Fruit fly (Drosophila melanogaster) whole organism, embryonic: ENCODE data around the gene sinu.

Experiments used
- Blimp-1 ChIP-seq: fragments of 200-800 bp; sonication (Bioruptor generic); optimal IDR thresholded peaks from 3 replicates; lab custom pipeline; 2018; ENCODE audit warnings: missing biosample characterization, missing genetic modification characterization, mild to moderate bottlenecking, moderate library complexity, missing genetic modification reagents
- CG10654 ChIP-seq: fragments of 200-800 bp; sonication (Bioruptor generic); optimal IDR thresholded peaks from 2 replicates; lab custom pipeline; 2016; ENCODE audit warnings: missing biosample characterization, missing genetic modification characterization
- CG11504 ChIP-seq: fragments of 200-800 bp; sonication (Bioruptor generic); optimal IDR thresholded peaks from 3 replicates; lab custom pipeline; 2019; ENCODE audit warnings: missing biosample characterization, mild to moderate bottlenecking, missing genetic modification characterization, moderate library complexity
- CG11723 ChIP-seq: fragments of 200-800 bp; sonication (Bioruptor generic); optimal IDR thresholded peaks from 2 replicates; lab custom pipeline; 2017; ENCODE audit warnings: missing biosample characterization, mild to moderate bottlenecking, missing genetic modification characterization
- CG12236 ChIP-seq: fragments of 200-800 bp; sonication (Bioruptor generic); optimal IDR thresholded peaks from 2 replicates; lab custom pipeline; 2016; ENCODE audit warnings: missing biosample characterization, missing genetic modification characterization
- CG12391 ChIP-seq: fragments of 200-800 bp; sonication (Bioruptor generic); optimal IDR thresholded peaks from 3 replicates; lab custom pipeline; 2018; ENCODE audit warnings: missing biosample characterization, mild to moderate bottlenecking, missing genetic modification characterization, moderate library complexity
- CG12744 ChIP-seq: fragments of 200-800 bp; sonication (Bioruptor generic); optimal IDR thresholded peaks from 2 replicates; lab custom pipeline; 2016; ENCODE audit warnings: missing biosample characterization, missing genetic modification characterization
- CG13296 ChIP-seq: fragments of 200-800 bp; sonication (Bioruptor generic); optimal IDR thresholded peaks from 3 replicates; lab custom pipeline; 2018; ENCODE audit warnings: missing biosample characterization, mild to moderate bottlenecking, missing genetic modification characterization
- CG1603 ChIP-seq: fragments of 200-800 bp; sonication (Bioruptor generic); optimal IDR thresholded peaks from 2 replicates; lab custom pipeline; 2019; ENCODE audit warnings: missing biosample characterization, mild to moderate bottlenecking, missing genetic modification characterization, moderate library complexity
- CG18262 ChIP-seq: fragments of 200-800 bp; optimal IDR thresholded peaks from 3 replicates; lab custom pipeline; 2019; ENCODE audit warnings: missing biosample characterization, mild to moderate bottlenecking, missing genetic modification characterization, moderate library complexity
- CG18476 ChIP-seq: fragments of 200-800 bp; sonication (Bioruptor generic); optimal IDR thresholded peaks from 2 replicates; lab custom pipeline; 2016; ENCODE audit warnings: missing biosample characterization, mild to moderate bottlenecking, missing genetic modification characterization
- CG32767 ChIP-seq: fragments of 200-800 bp; sonication (Bioruptor generic); IDR thresholded peaks from 2 replicates; pipeline ENCODE4 v1.3.6; 2022; ENCODE audit warnings: missing biosample characterization, missing genetic modification characterization
- CG34224 ChIP-seq: fragments of 200-800 bp; sonication (Bioruptor generic); IDR thresholded peaks from 3 replicates; pipeline ENCODE4 v1.3.6; 2022; ENCODE audit warnings: missing biosample characterization, missing genetic modification characterization; ENCODE audit not compliant: partially characterized antibody
- CG34422 ChIP-seq: fragments of 200-800 bp; sonication (Bioruptor generic); IDR thresholded peaks from 3 replicates; pipeline ENCODE4 v1.3.6; 2022; ENCODE audit warnings: missing biosample characterization, missing genetic modification characterization
- CG4854 ChIP-seq: fragments of 200-800 bp; sonication (Bioruptor generic); optimal IDR thresholded peaks from 2 replicates; lab custom pipeline; 2016; ENCODE audit warnings: missing biosample characterization, missing genetic modification characterization, inconsistent platforms
- CG6175 ChIP-seq: fragments of 200-800 bp; sonication (Bioruptor generic); IDR thresholded peaks from 3 replicates; pipeline ENCODE4 v1.3.6; 2022; ENCODE audit warnings: missing biosample characterization, missing genetic modification characterization
- Camta ChIP-seq: fragments of 200-800 bp; sonication (Bioruptor generic); optimal IDR thresholded peaks from 2 replicates; lab custom pipeline; 2016; ENCODE audit warnings: missing biosample characterization, missing genetic modification characterization
- Dll ChIP-seq: fragments of 200-800 bp; sonication (Bioruptor generic); IDR thresholded peaks from 4 replicates; pipeline ENCODE4 v1.3.6; 2022; ENCODE audit warnings: missing biosample characterization, missing genetic modification characterization; ENCODE audit not compliant: partially characterized antibody
- Doc3 ChIP-seq: fragments of 200-800 bp; sonication (Bioruptor generic); IDR thresholded peaks from 3 replicates; pipeline ENCODE4 v1.3.6; 2022; ENCODE audit warnings: missing biosample characterization, missing genetic modification characterization; ENCODE audit not compliant: partially characterized antibody
- Dp ChIP-seq: fragments of 200-800 bp; sonication (Bioruptor generic); optimal IDR thresholded peaks from 2 replicates; lab custom pipeline; 2018; ENCODE audit warnings: missing biosample characterization, mild to moderate bottlenecking, missing genetic modification characterization, moderate library complexity
- Gug ChIP-seq: fragments of 200-800 bp; sonication (Bioruptor generic); IDR thresholded peaks from 4 replicates; pipeline ENCODE4 v1.3.6; 2022; ENCODE audit warnings: missing biosample characterization, missing genetic modification characterization
- HLH54F ChIP-seq: fragments of 200-800 bp; sonication (Bioruptor generic); optimal IDR thresholded peaks from 3 replicates; lab custom pipeline; 2016; ENCODE audit warnings: missing biosample characterization, missing genetic modification characterization
- Hr39 ChIP-seq: fragments of >200 bp; optimal IDR thresholded peaks from 2 replicates; lab custom pipeline; 2017
- Neu2 ChIP-seq: fragments of 200-800 bp; sonication (Bioruptor generic); optimal IDR thresholded peaks from 3 replicates; lab custom pipeline; 2016; ENCODE audit warnings: missing biosample characterization, missing genetic modification characterization, borderline replicate concordance
- Nf-YC ChIP-seq: fragments of 200-800 bp; optimal IDR thresholded peaks from 3 replicates; lab custom pipeline; 2019; ENCODE audit warnings: missing biosample characterization, mild to moderate bottlenecking, missing genetic modification characterization, moderate library complexity
- Side ChIP-seq: fragments of 200-800 bp; sonication (Bioruptor generic); optimal IDR thresholded peaks from 2 replicates; lab custom pipeline; 2016; ENCODE audit warnings: missing biosample characterization, missing genetic modification characterization
- Sox102F ChIP-seq: fragments of 200-800 bp; sonication (Bioruptor generic); optimal IDR thresholded peaks from 2 replicates; lab custom pipeline; 2018; ENCODE audit warnings: missing biosample characterization, mild to moderate bottlenecking, missing genetic modification characterization, moderate library complexity
- ase ChIP-seq: fragments of 200-800 bp; sonication (Bioruptor generic); IDR thresholded peaks from 3 replicates; pipeline ENCODE4 v1.3.6; 2022; ENCODE audit warnings: missing biosample characterization, missing genetic modification characterization
- dati ChIP-seq: fragments of 200-800 bp; sonication (Bioruptor generic); IDR thresholded peaks from 2 replicates; pipeline ENCODE4 v1.3.6; 2022; ENCODE audit warnings: missing biosample characterization, missing genetic modification characterization
- ewg ChIP-seq: fragments of 200-800 bp; sonication (Bioruptor generic); optimal IDR thresholded peaks from 3 replicates; lab custom pipeline; 2017; ENCODE audit warnings: mild to moderate bottlenecking, missing biosample characterization, missing genetic modification reagents, missing genetic modification characterization
- ftz-f1 ChIP-seq: fragments of 200-800 bp; sonication (Bioruptor generic); optimal IDR thresholded peaks from 2 replicates; lab custom pipeline; 2016; ENCODE audit warnings: missing biosample characterization, missing genetic modification characterization
- gfzf ChIP-seq: fragments of 200-800 bp; sonication (Bioruptor generic); optimal IDR thresholded peaks from 2 replicates; lab custom pipeline; 2016; ENCODE audit warnings: missing biosample characterization, mild to moderate bottlenecking, missing genetic modification characterization, moderate library complexity
- gt ChIP-seq: fragments of 200-800 bp; sonication (Bioruptor generic); IDR thresholded peaks from 2 replicates; pipeline ENCODE4 v1.3.6; 2022; ENCODE audit warnings: missing biosample characterization, missing genetic modification characterization
- hb ChIP-seq: fragments of 200-800 bp; sonication (Bioruptor generic); IDR thresholded peaks from 3 replicates; pipeline ENCODE4 v1.3.6; 2022; ENCODE audit warnings: missing biosample characterization, missing genetic modification characterization; ENCODE audit not compliant: partially characterized antibody
- hbn ChIP-seq: fragments of 200-800 bp; sonication (Bioruptor generic); IDR thresholded peaks from 2 replicates; pipeline ENCODE4 v1.3.6; 2022; ENCODE audit warnings: missing biosample characterization, missing genetic modification characterization; ENCODE audit not compliant: partially characterized antibody
- jing ChIP-seq: fragments of 200-800 bp; sonication (Bioruptor generic); optimal IDR thresholded peaks from 2 replicates; lab custom pipeline; 2018; ENCODE audit warnings: missing biosample characterization, mild to moderate bottlenecking, missing genetic modification characterization
- kni ChIP-seq: fragments of 200-800 bp; sonication (Bioruptor generic); optimal IDR thresholded peaks from 3 replicates; lab custom pipeline; 2017; ENCODE audit warnings: mild to moderate bottlenecking, missing biosample characterization, missing genetic modification reagents, missing genetic modification characterization
- knrl ChIP-seq: fragments of 200-800 bp; sonication (Bioruptor generic); IDR thresholded peaks from 3 replicates; pipeline ENCODE4 v1.3.6; 2022; ENCODE audit warnings: missing biosample characterization, missing genetic modification characterization; ENCODE audit not compliant: partially characterized antibody
- nerfin-1 ChIP-seq: fragments of 200-800 bp; sonication (Bioruptor generic); optimal IDR thresholded peaks from 3 replicates; lab custom pipeline; 2019; ENCODE audit warnings: missing biosample characterization, mild to moderate bottlenecking, missing genetic modification characterization, moderate library complexity
- pan ChIP-seq, 4 experiments: fragments of >200 bp in 3 of 4; fragments of 200-800 bp in 1 of 4; sonication (Bioruptor generic) in 1 of 4; optimal IDR thresholded peaks in 3 of 4; IDR thresholded peaks in 1 of 4; 2 replicates each; pipeline versions ENCODE4 v1.3.6 to Lab custom; 2017 to 2022; ENCODE audit warnings: missing biosample characterization in 2 of 4, missing genetic modification characterization in 2 of 4, mixed read lengths in 1 of 4
- pho ChIP-seq: fragments of 200-800 bp; sonication (Bioruptor generic); optimal IDR thresholded peaks from 2 replicates; lab custom pipeline; 2016; ENCODE audit warnings: missing biosample characterization, missing genetic modification characterization
- repo ChIP-seq: fragments of 200-800 bp; sonication (Bioruptor generic); optimal IDR thresholded peaks from 2 replicates; lab custom pipeline; 2016; ENCODE audit warnings: missing biosample characterization, missing genetic modification characterization
- slbo ChIP-seq: fragments of 200-800 bp; sonication (Bioruptor generic); IDR thresholded peaks from 2 replicates; pipeline ENCODE4 v1.3.6; 2022; ENCODE audit warnings: missing biosample characterization, missing genetic modification characterization
- tna ChIP-seq: fragments of 200-800 bp; sonication (Bioruptor generic); IDR thresholded peaks from 2 replicates; pipeline ENCODE4 v1.3.6; 2022; ENCODE audit warnings: missing biosample characterization, missing genetic modification characterization; ENCODE audit not compliant: partially characterized antibody
- vvl ChIP-seq: fragments of 200-800 bp; sonication (Bioruptor generic); IDR thresholded peaks from 2 replicates; pipeline ENCODE4 v1.3.6; 2022; ENCODE audit warnings: missing biosample characterization, missing genetic modification characterization
- wek ChIP-seq: fragments of 200-800 bp; sonication (Bioruptor generic); optimal IDR thresholded peaks from 3 replicates; lab custom pipeline; 2018; ENCODE audit warnings: missing biosample characterization, mild to moderate bottlenecking, missing genetic modification characterization, moderate library complexity
- zf30C ChIP-seq: fragments of 200-800 bp; sonication (Bioruptor generic); optimal IDR thresholded peaks from 3 replicates; lab custom pipeline; 2018; ENCODE audit warnings: missing biosample characterization, mild to moderate bottlenecking, missing genetic modification characterization

Gene sinu

DNA sequence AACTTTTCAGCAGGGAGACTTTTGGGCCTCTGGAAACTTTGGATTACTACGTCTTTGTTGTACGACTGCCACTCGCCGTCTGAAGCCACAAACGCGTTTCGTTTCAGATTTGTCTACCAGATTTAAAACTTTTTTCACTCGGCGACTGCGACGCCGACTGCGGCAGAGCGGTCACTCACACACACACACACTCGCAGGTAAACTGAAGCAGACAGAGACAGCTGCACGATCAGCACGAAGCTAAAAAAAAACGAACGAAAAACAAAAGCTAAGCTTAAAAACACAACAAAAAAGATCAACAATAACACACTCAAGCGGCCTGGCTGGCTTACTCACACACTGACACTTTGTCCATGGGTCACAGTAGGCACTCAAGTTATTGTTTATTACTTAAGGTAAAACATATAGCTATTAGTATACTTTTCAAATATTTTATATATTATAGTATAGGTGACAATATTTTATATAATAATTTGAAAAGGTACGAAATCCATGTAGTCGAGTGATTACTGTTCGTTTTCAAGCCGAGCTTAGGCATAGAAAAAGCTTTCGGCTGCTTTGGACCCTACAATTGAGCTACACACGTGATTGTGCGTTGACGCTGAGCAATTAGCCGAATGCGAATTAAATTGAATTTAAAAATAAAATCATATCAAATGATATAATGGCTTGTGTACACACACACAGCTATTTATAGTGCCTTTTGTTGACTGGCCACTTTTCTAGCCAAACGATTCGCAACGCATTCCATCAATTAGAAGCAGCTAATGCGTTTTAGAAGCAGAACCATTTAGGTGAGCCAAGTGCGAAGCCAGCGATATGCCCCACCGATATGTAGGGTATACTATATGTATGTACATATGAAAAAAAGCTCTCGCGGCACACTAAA lies 16.1 kb upstream of the sinu start, which contains the start of gene Msr-110 (continued):
- TF ChIP-seq pan (optimal IDR thresholded peaks at IDR 0.05; lab: Kevin White, UChicago) (no peak), pan (GFP tag; optimal IDR thresholded peaks at IDR 0.05 in 1 of 2, IDR thresholded peaks at IDR 0.05 in 1 of 2) (peak in 1 of 2 experiments; percentile 90), tna (GFP tag; lab: Robert Waterston, UW) (no peak), ftz-f1 (GFP tag; lab: Kevin White, UChicago) (no peak), dati (GFP tag; lab: Robert Waterston, UW) (peak; percentile 47; the same call in 1 of the 2 replicates), hb (GFP tag; lab: Robert Waterston, UW) (no peak), zf30C (GFP tag; lab: Kevin White, UChicago) (no peak), wek (peak; percentile 61), CG18476 (GFP tag; lab: Kevin White, UChicago) (peak; percentile 76), CG6175 (GFP tag; lab: Robert Waterston, UW) (peak; percentile 52; the same call in 2 of the 3 replicates), CG1603 (tag; lab: Kevin White, UChicago) (peak; percentile 80), Dp (no peak), nerfin-1 (tag; lab: Kevin White, UChicago) (peak; percentile 84), Sox102F (GFP tag; lab: Kevin White, UChicago) (peak; percentile 93), Gug (peak; percentile 78; the same call in 3 of the 4 replicates), CG34422 (GFP tag; lab: Robert Waterston, UW) (peak; percentile 91), Dll (no peak), Neu2 (GFP tag; lab: Kevin White, UChicago) (peak; percentile 3), knrl (no peak), Nf-YC (tag; lab: Kevin White, UChicago) (peak; percentile 86), CG12391 (tag; lab: Kevin White, UChicago) (peak; percentile 89), CG13296 (GFP tag; lab: Kevin White, UChicago) (peak; percentile 94), Doc3 (no peak), jing (peak; percentile 78), CG11723 (GFP tag; lab: Kevin White, UChicago) (peak; percentile 70), hbn (no peak), pho (peak; percentile 75), vvl (GFP tag; lab: Robert Waterston, UW) (peak; percentile 96), CG10654 (peak; percentile 70), gfzf (GFP tag; lab: Kevin White, UChicago) (no peak), CG12744 (GFP tag; lab: Kevin White, UChicago) (peak; percentile 73), slbo (GFP tag; lab: Robert Waterston, UW) (peak; percentile 94), Hr39 (lab: Kevin White, UChicago) (no peak), CG11504 (tag; lab: Kevin White, UChicago) (peak; percentile 94), ewg (GFP tag; lab: Kevin White, UChicago) (peak; percentile 78), CG18262 (tag; lab: Kevin White, UChicago) (peak; percentile 86), CG12236 (GFP tag; lab: Kevin White, UChicago) (peak; percentile 33), Blimp-1 (GFP tag; lab: Kevin White, UChicago) (peak; percentile 88), Side (GFP tag; lab: Kevin White, UChicago) (peak; percentile 48), kni (GFP tag; lab: Kevin White, UChicago) (peak; percentile 60), gt (GFP tag; lab: Robert Waterston, UW) (peak; percentile 53; the same call in 1 of the 2 replicates), repo (GFP tag; lab: Kevin White, UChicago) (peak; percentile 42), CG4854 (GFP tag; lab: Kevin White, UChicago) (peak; percentile 58), HLH54F (GFP tag; lab: Kevin White, UChicago) (peak; percentile 77), CG34224 (no peak), CG32767 (GFP tag; lab: Robert Waterston, UW) (peak; percentile 92), Camta (GFP tag; lab: Kevin White, UChicago) (peak; percentile 48), ase (peak; percentile 77)
